Worm (Caenorhabditis elegans): ENCODE measurements around the gene lact-7.

lact-7 gene

ce11 chrX:11769278-11769677 is 10.4 kb downstream of the lact-7 start, which contains the start of gene ttx-3:
TSS of gene ttx-3 (minus strand) at chrX:11769378.
- TF ChIP-seq unc-130 (GFP tag; optimal IDR thresholded peaks at IDR 0.05) (no peak), F55B11.4 (tag; optimal IDR thresholded peaks at IDR 0.05; ENCODE audit: borderline replicate concordance, insufficient read depth) (no peak), T26A5.8 (tag; optimal IDR thresholded peaks at IDR 0.05) (no peak), nhr-179 (tag; optimal IDR thresholded peaks at IDR 0.05) (no peak), F39B2.1 (GFP tag; IDR thresholded peaks at IDR 0.05) (no peak), cebp-2 (GFP tag; IDR thresholded peaks at IDR 0.05) (no peak), let-526 (GFP tag; IDR thresholded peaks at IDR 0.05) (no peak), hmg-1.2 (GFP tag; IDR thresholded peaks at IDR 0.05) (no peak), sdz-38 (tag; optimal IDR thresholded peaks at IDR 0.05) (no peak), D2030.7 (GFP tag; IDR thresholded peaks at IDR 0.05) (no peak), F37B4.10 (GFP tag; IDR thresholded peaks at IDR 0.05) (no peak), Y53F4B.3 (GFP tag; IDR thresholded peaks at IDR 0.05) (no peak)

- TF ChIP-seq nhr-80 (tag; optimal IDR thresholded peaks at IDR 0.05) (no peak), mcd-1 (GFP tag; IDR thresholded peaks at IDR 0.05) (no peak), B0019.2 (GFP tag; conservative IDR thresholded peaks at IDR 0.05) (no peak), B0336.3 (GFP tag; IDR thresholded peaks at IDR 0.05) (no peak), nfya-2 (GFP tag; IDR thresholded peaks at IDR 0.05) (no peak), madf-6 (GFP tag; IDR thresholded peaks at IDR 0.05) (no peak), repo-1 (tag; optimal IDR thresholded peaks at IDR 0.05) (no peak), ccch-3 (GFP tag; optimal IDR thresholded peaks at IDR 0.05) (no peak), snpc-1.3 (tag; optimal IDR thresholded peaks at IDR 0.05; ENCODE audit: insufficient read depth) (no peak), cebp-2 (GFP tag; IDR thresholded peaks at IDR 0.05) (no peak), somi-1 (GFP tag; optimal IDR thresholded peaks at IDR 0.05) (no peak), pbrm-1 (GFP tag; IDR thresholded peaks at IDR 0.05) (no peak), egrh-3 (GFP tag; IDR thresholded peaks at IDR 0.05) (no peak), tbp1 (GFP tag; optimal IDR thresholded peaks at IDR 0.05) (no peak), egl-44 (GFP tag; IDR thresholded peaks at IDR 0.05) (no peak), ets-4 (GFP tag; optimal IDR thresholded peaks at IDR 0.05) (no peak)
Measured at ce11 chrX:11784230-11784629, 25.3 kb downstream of the lact-7 start, which contains the start of gene Y102F5A.1. TSS of gene Y102F5A.1 (minus strand) at chrX:11784330.

ce11 chrX:11790600-11790999 is 31.7 kb downstream of the lact-7 start:
- TF ChIP-seq B0336.3 (GFP tag; IDR thresholded peaks at IDR 0.05) (peak; percentile 38; the same call in 1 of the 2 replicates), hmg-1.2 (GFP tag; IDR thresholded peaks at IDR 0.05) (0 out of 2 replicates have a peak, but pooled peaks have one; percentile 13), Y95B8A.8 (GFP tag; IDR thresholded peaks at IDR 0.05) (peak; percentile 46; the same call in 1 of the 2 replicates), unc-62 (GFP tag; optimal IDR thresholded peaks at IDR 0.05) (peak; percentile 38), fkh-3 (tag; optimal IDR thresholded peaks at IDR 0.05) (no peak), attf-5 (GFP tag; optimal IDR thresholded peaks at IDR 0.05) (peak; percentile 14), ztf-26 (tag; optimal IDR thresholded peaks at IDR 0.05) (no peak), tbp1 (GFP tag; optimal IDR thresholded peaks at IDR 0.05) (peak; percentile 10), let-607 (tag; optimal IDR thresholded peaks at IDR 0.05) (peak in 1 of 2 experiments; percentile 40), gei-17 (GFP tag; optimal IDR thresholded peaks at IDR 0.05) (peak; percentile 34), Y79H2A.3 (GFP tag; conservative IDR thresholded peaks at IDR 0.05) (no peak), ceh-40 (GFP tag; IDR thresholded peaks at IDR 0.05) (0 out of 2 replicates have a peak, but pooled peaks have one; percentile 11), snpc-4 (GFP tag; optimal IDR thresholded peaks at IDR 0.05) (no peak), snpc-4 (tag; optimal IDR thresholded peaks at IDR 0.05) (peak in 1 of 4 experiments; percentile 12), madf-3 (GFP tag; IDR thresholded peaks at IDR 0.05) (no peak), atf-7 (tag; optimal IDR thresholded peaks at IDR 0.05) (peak; percentile 58), nfyb-1 (GFP tag; IDR thresholded peaks at IDR 0.05) (peak; percentile 55; the same call in 1 of the 2 replicates), cebp-1 (GFP tag; IDR thresholded peaks at IDR 0.05) (peak; percentile 66), cebp-1 (tag; optimal IDR thresholded peaks at IDR 0.05) (peak; percentile 65), Y56A3A.18 (GFP tag; IDR thresholded peaks at IDR 0.05) (0 out of 2 replicates have a peak, but pooled peaks have one; percentile 6), lin-35 (GFP tag; optimal IDR thresholded peaks at IDR 0.05) (peak in 1 of 3 experiments; percentile 18), nhr-80 (tag; optimal IDR thresholded peaks at IDR 0.05) (peak; percentile 48)
